Worm (Caenorhabditis elegans): ENCODE results near the gene cht-1.

- TF ChIP-seq unc-130 (GFP tag; optimal IDR thresholded peaks at IDR 0.05) (no peak), T26A5.8 (tag; optimal IDR thresholded peaks at IDR 0.05) (no peak), nhr-80 (tag; optimal IDR thresholded peaks at IDR 0.05) (peak; percentile 53), zfh-2 (GFP tag; conservative IDR thresholded peaks at IDR 0.05) (no peak), B0336.3 (GFP tag; IDR thresholded peaks at IDR 0.05) (peak; percentile 78), mcd-1 (GFP tag; IDR thresholded peaks at IDR 0.05) (no peak), B0035.1 (tag; optimal IDR thresholded peaks at IDR 0.05) (no peak), dox-1 (GFP tag; IDR thresholded peaks at IDR 0.05) (no peak), somi-1 (GFP tag; optimal IDR thresholded peaks at IDR 0.05) (no peak)
Measured at ce11 chrX:3408717-3409303, 9.0 kb upstream of the cht-1 start.

All from whole organism, young adult.